Worm (Caenorhabditis elegans) whole organism, L1 larva: ENCODE data around the gene F54F2.14.
A peak's percentile ranks its signal among the peaks of the same experiment; 100 is the strongest.

Experiments
- aha-1 ChIP-seq: fragments of 150-350 bp; optimal IDR thresholded peaks from 2 replicates; lab custom pipeline; 2014; ENCODE audit warnings: missing biosample characterization, missing genetic modification characterization
- ceh-82 ChIP-seq, 3 experiments: fragments of 150-350 bp in 1 of 3; sonication (generic microtip) in 2 of 3; optimal IDR thresholded peaks; 2 replicates each; lab custom pipeline; 2014 to 2017; ENCODE audit warnings: missing biosample characterization in 3 of 3, missing genetic modification characterization in 3 of 3
- egl-27 ChIP-seq, 2 experiments: fragments of 150-350 bp in 1 of 2; sonication (generic microtip); optimal IDR thresholded peaks; 3 replicates each; lab custom pipeline; 2017 to 2018; ENCODE audit warnings: missing biosample characterization in 2 of 2, missing genetic modification characterization in 2 of 2, missing genetic modification reagents in 2 of 2
- elt-3 ChIP-seq, 6 experiments: fragments of 150-350 bp in 1 of 6; sonication (generic microtip); optimal IDR thresholded peaks; 2 replicates each; lab custom pipeline; 2017 to 2018; ENCODE audit warnings: missing biosample characterization in 6 of 6, missing genetic modification characterization in 6 of 6, inconsistent platforms in 1 of 6
- jun-1 ChIP-seq: fragments of 150-350 bp; optimal IDR thresholded peaks from 2 replicates; lab custom pipeline; 2014; ENCODE audit warnings: missing biosample characterization, missing genetic modification reagents, missing genetic modification characterization
- lin-14 ChIP-seq: fragments of 200-800 bp; sonication (Bioruptor generic); optimal IDR thresholded peaks from 2 replicates; lab custom pipeline; 2018; ENCODE audit warnings: mild to moderate bottlenecking, missing genetic modification characterization, moderate library complexity, missing compliant biosample characterization
- lin-35 ChIP-seq, 2 experiments: fragments of 150-350 bp; optimal IDR thresholded peaks; 2 replicates each; lab custom pipeline; 2014; ENCODE audit warnings: missing biosample characterization in 2 of 2, missing genetic modification characterization in 2 of 2, missing genetic modification reagents in 2 of 2
- nhr-11 ChIP-seq: fragments of 150-350 bp; optimal IDR thresholded peaks from 2 replicates; lab custom pipeline; 2014; ENCODE audit warnings: missing biosample characterization, missing genetic modification characterization
- nhr-12 ChIP-seq: sonication (generic microtip); optimal IDR thresholded peaks from 2 replicates; lab custom pipeline; 2017; ENCODE audit warnings: missing biosample characterization, missing genetic modification characterization
- nhr-237 ChIP-seq: fragments of 150-350 bp; optimal IDR thresholded peaks from 2 replicates; lab custom pipeline; 2014; ENCODE audit warnings: missing biosample characterization, missing genetic modification characterization
- pag-3 ChIP-seq: sonication (generic microtip); optimal IDR thresholded peaks from 2 replicates; lab custom pipeline; 2017; ENCODE audit warnings: missing genetic modification characterization, mild to moderate bottlenecking, missing compliant biosample characterization, antibody characterized with exemption, borderline replicate concordance; ENCODE audit not compliant: insufficient read depth
- ztf-11 ChIP-seq, 2 experiments: sonication (generic microtip); optimal IDR thresholded peaks; 2 replicates each; lab custom pipeline; 2016 to 2017; ENCODE audit warnings: missing genetic modification characterization in 2 of 2, missing biosample characterization in 1 of 2, missing compliant biosample characterization in 1 of 2

ce11 chrIII:8829245-8829644 is 37.9 kb downstream of the F54F2.14 start, which contains the start of gene F44E2.3:
- no peak for TF ChIP-seq ztf-11 (tag; optimal IDR thresholded peaks at IDR 0.05; lab: Kevin White, UChicago)
- no peak for TF ChIP-seq aha-1 (tag; lab: Kevin White, UChicago)
- TF ChIP-seq pag-3 (tag; lab: Kevin White, UChicago) = no peak
- no peak for TF ChIP-seq nhr-11 (tag; lab: Kevin White, UChicago)
- no peak for TF ChIP-seq egl-27 (tag; optimal IDR thresholded peaks at IDR 0.05; lab: Kevin White, UChicago)
- TF ChIP-seq lin-35 (GFP tag; optimal IDR thresholded peaks at IDR 0.05; lab: Kevin White, UChicago) = peak; percentile 22 to 38
- no peak for TF ChIP-seq ceh-82 (tag; optimal IDR thresholded peaks at IDR 0.05; lab: Kevin White, UChicago)
- no peak for TF ChIP-seq nhr-237
- no peak for TF ChIP-seq lin-14 (GFP tag; lab: Kevin White, UChicago)
- no peak for TF ChIP-seq nhr-12 (tag; lab: Kevin White, UChicago)
- no peak for TF ChIP-seq elt-3 (tag; optimal IDR thresholded peaks at IDR 0.05; lab: Kevin White, UChicago)
- TF ChIP-seq jun-1 (tag; lab: Kevin White, UChicago) = no peak
